Worm (Caenorhabditis elegans) whole organism, L4/young adult: ENCODE results near the gene wago-10.

Experiments
- W03F9.2 ChIP-seq: fragments of 150-350 bp; optimal IDR thresholded peaks from 2 replicates; lab custom pipeline; 2014; ENCODE audit warnings: missing biosample characterization, missing genetic modification characterization
- dao-5 ChIP-seq: sonication (generic microtip); optimal IDR thresholded peaks from 2 replicates; lab custom pipeline; 2016; ENCODE audit warnings: missing genotype, missing genetic modification characterization, moderate library complexity, missing compliant biosample characterization
- him-1 ChIP-seq: sonication (generic microtip); optimal IDR thresholded peaks from 2 replicates; lab custom pipeline; 2016; ENCODE audit warnings: missing genotype, missing genetic modification reagents, missing genetic modification characterization, missing compliant biosample characterization

ce11 chrV:359466-359865 is 16.2 kb downstream of the wago-10 start, which contains the start of gene T22H9.1:
- TF ChIP-seq W03F9.2 (tag; lab: Kevin White, UChicago) (no peak), him-1 (tag; lab: Kevin White, UChicago) (no peak), dao-5 (tag; lab: Kevin White, UChicago) (no peak)
